Worm (Caenorhabditis elegans) whole organism, L2 larva: ENCODE data around the gene Y56A3A.41.

Experiments
- C34F6.9 ChIP-seq: fragments of 150-350 bp; optimal IDR thresholded peaks from 2 replicates; lab custom pipeline; 2014; ENCODE audit warnings: missing biosample characterization, missing genetic modification characterization
- F13H6.1 ChIP-seq: sonication (generic microtip); optimal IDR thresholded peaks from 2 replicates; lab custom pipeline; 2016; ENCODE audit warnings: missing genetic modification characterization, missing compliant biosample characterization
- R02D3.7 ChIP-seq: fragments of 150-350 bp; optimal IDR thresholded peaks from 2 replicates; lab custom pipeline; 2014; ENCODE audit warnings: missing biosample characterization, missing genetic modification characterization
- Y55F3AM.14 ChIP-seq: fragments of 200-800 bp; sonication (Bioruptor generic); optimal IDR thresholded peaks from 2 replicates; lab custom pipeline; 2018; ENCODE audit warnings: mild to moderate bottlenecking, missing genetic modification characterization, missing compliant biosample characterization
- ZK546.5 ChIP-seq: sonication (generic microtip); optimal IDR thresholded peaks from 2 replicates; lab custom pipeline; 2017; ENCODE audit warnings: missing biosample characterization, missing genetic modification characterization
- aly-2 ChIP-seq: fragments of 150-350 bp; optimal IDR thresholded peaks from 2 replicates; lab custom pipeline; 2014; ENCODE audit warnings: missing biosample characterization, missing genetic modification characterization
- ama-1 ChIP-seq: fragments of 150-350 bp; optimal IDR thresholded peaks from 2 replicates; lab custom pipeline; 2018; ENCODE audit warnings: inconsistent platforms
- blmp-1 ChIP-seq: sonication (generic microtip); optimal IDR thresholded peaks from 2 replicates; lab custom pipeline; 2017; ENCODE audit warnings: missing genetic modification characterization, mild to moderate bottlenecking, missing compliant biosample characterization, antibody characterized with exemption, moderate library complexity; ENCODE audit not compliant: insufficient read depth
- crh-2 ChIP-seq: sonication (generic microtip); optimal IDR thresholded peaks from 2 replicates; lab custom pipeline; 2017; ENCODE audit warnings: missing biosample characterization, missing genetic modification characterization
- dmd-4 ChIP-seq: sonication (generic microtip); optimal IDR thresholded peaks from 2 replicates; lab custom pipeline; 2017; ENCODE audit warnings: missing biosample characterization, missing genetic modification characterization
- egl-27 ChIP-seq: sonication (generic microtip); optimal IDR thresholded peaks from 3 replicates; lab custom pipeline; 2017; ENCODE audit warnings: missing biosample characterization, missing genetic modification reagents, missing genetic modification characterization
- elt-1 ChIP-seq: fragments of 150-350 bp; optimal IDR thresholded peaks from 2 replicates; lab custom pipeline; 2014; ENCODE audit warnings: missing biosample characterization, missing genetic modification characterization
- elt-3 ChIP-seq: sonication (generic microtip); optimal IDR thresholded peaks from 2 replicates; lab custom pipeline; 2017; ENCODE audit warnings: missing biosample characterization, missing genetic modification characterization
- fos-1 ChIP-seq: fragments of 150-350 bp; optimal IDR thresholded peaks from 2 replicates; lab custom pipeline; 2014; ENCODE audit warnings: missing biosample characterization, missing genetic modification characterization
- lin-11 ChIP-seq: fragments of 150-350 bp; sonication (generic microtip); optimal IDR thresholded peaks from 2 replicates; lab custom pipeline; 2014; ENCODE audit warnings: missing biosample characterization, missing genetic modification characterization, inconsistent platforms, mixed read lengths
- lin-39 ChIP-seq: fragments of 150-350 bp; optimal IDR thresholded peaks from 2 replicates; lab custom pipeline; 2014; ENCODE audit warnings: missing biosample characterization, missing genetic modification reagents, missing genetic modification characterization
- lsy-2 ChIP-seq, 2 experiments: fragments of 150-350 bp in 1 of 2; sonication (generic microtip) in 1 of 2; optimal IDR thresholded peaks; 2 replicates each; lab custom pipeline; 2014 to 2017; ENCODE audit warnings: missing biosample characterization in 2 of 2, missing genetic modification characterization in 2 of 2
- mab-5 ChIP-seq: fragments of 150-350 bp; optimal IDR thresholded peaks from 2 replicates; lab custom pipeline; 2014; ENCODE audit warnings: missing biosample characterization, missing genetic modification characterization
- mdl-1 ChIP-seq, 2 experiments: fragments of 150-350 bp in 1 of 2; sonication (generic microtip) in 1 of 2; optimal IDR thresholded peaks; 2 replicates each; lab custom pipeline; 2017; ENCODE audit warnings: missing biosample characterization in 2 of 2, missing genetic modification characterization in 2 of 2
- nhr-12 ChIP-seq: fragments of 150-350 bp; optimal IDR thresholded peaks from 2 replicates; lab custom pipeline; 2014; ENCODE audit warnings: missing biosample characterization, missing genetic modification characterization
- nhr-129 ChIP-seq: fragments of 150-350 bp; optimal IDR thresholded peaks from 2 replicates; lab custom pipeline; 2014; ENCODE audit warnings: missing biosample characterization, missing genetic modification characterization
- nhr-23 ChIP-seq: fragments of 150-350 bp; optimal IDR thresholded peaks from 2 replicates; lab custom pipeline; 2014; ENCODE audit warnings: missing biosample characterization, missing genetic modification reagents, missing genetic modification characterization
- nhr-237 ChIP-seq: fragments of 150-350 bp; optimal IDR thresholded peaks from 2 replicates; lab custom pipeline; 2014; ENCODE audit warnings: missing biosample characterization, missing genetic modification characterization
- nhr-25 ChIP-seq: fragments of 150-350 bp; sonication (generic microtip); optimal IDR thresholded peaks from 3 replicates; lab custom pipeline; 2014; ENCODE audit warnings: missing biosample characterization, missing genetic modification characterization
- nhr-6 ChIP-seq: fragments of 150-350 bp; optimal IDR thresholded peaks from 2 replicates; lab custom pipeline; 2014; ENCODE audit warnings: missing biosample characterization, missing genetic modification characterization
- nhr-77 ChIP-seq: fragments of 150-350 bp; optimal IDR thresholded peaks from 2 replicates; lab custom pipeline; 2014; ENCODE audit warnings: missing biosample characterization, missing genetic modification characterization
- peb-1 ChIP-seq: fragments of 150-350 bp; optimal IDR thresholded peaks from 2 replicates; lab custom pipeline; 2014; ENCODE audit warnings: missing biosample characterization, missing genetic modification characterization
- sem-4 ChIP-seq: fragments of 150-350 bp; optimal IDR thresholded peaks from 2 replicates; lab custom pipeline; 2014; ENCODE audit warnings: missing biosample characterization, missing genetic modification reagents, missing genetic modification characterization
- skn-1 ChIP-seq: sonication (generic microtip); optimal IDR thresholded peaks from 2 replicates; lab custom pipeline; 2017; ENCODE audit warnings: missing biosample characterization, missing genetic modification characterization
- snpc-4 ChIP-seq: fragments of 150-350 bp; optimal IDR thresholded peaks from 2 replicates; lab custom pipeline; 2014; ENCODE audit warnings: missing biosample characterization, missing genetic modification characterization
- unc-39 ChIP-seq: fragments of 150-350 bp; optimal IDR thresholded peaks from 2 replicates; lab custom pipeline; 2014; ENCODE audit warnings: missing biosample characterization, missing genetic modification characterization
- unc-55 ChIP-seq: fragments of 150-350 bp; sonication (generic microtip); optimal IDR thresholded peaks from 3 replicates; lab custom pipeline; 2014; ENCODE audit warnings: missing biosample characterization, missing genetic modification reagents, missing genetic modification characterization
- ztf-1 ChIP-seq: fragments of 200-800 bp; sonication (Bioruptor generic); conservative IDR thresholded peaks from 2 replicates; pipeline ENCODE4 v1.3.6; 2022; ENCODE audit warnings: missing genetic modification characterization, missing compliant biosample characterization
- ztf-4 ChIP-seq: fragments of 150-350 bp; optimal IDR thresholded peaks from 2 replicates; lab custom pipeline; 2014; ENCODE audit warnings: missing biosample characterization, missing genetic modification characterization

Y56A3A.41 gene

DNA sequence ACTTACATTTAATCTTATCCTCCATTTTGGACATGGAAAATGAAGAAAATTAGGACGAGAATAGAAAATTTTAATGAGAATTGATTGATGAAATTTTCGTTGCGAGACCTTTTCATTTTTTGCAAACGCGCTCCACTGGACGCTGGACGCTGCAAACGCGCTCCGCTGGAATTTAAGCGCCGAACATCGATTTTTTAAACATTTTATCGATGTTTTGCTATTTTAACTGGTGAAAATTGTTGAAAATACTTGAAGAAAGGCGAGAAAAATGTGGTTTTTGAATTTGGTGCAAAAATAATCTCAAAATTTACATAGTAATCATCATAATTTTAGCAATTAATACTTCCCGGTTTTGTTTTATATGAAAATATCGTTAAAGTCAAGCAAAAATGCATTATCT, at the start of gene Y56A3A.41:
Gene Y56A3A.41, minus strand, starts transcription at position 101 of the 400 bp plus-strand sequence.
- no peak for TF ChIP-seq ZK546.5 (tag; lab: Kevin White, UChicago)
- TF ChIP-seq R02D3.7 (tag; lab: Kevin White, UChicago) = no peak
- TF ChIP-seq mab-5 (tag; lab: Kevin White, UChicago) = no peak
- no peak for TF ChIP-seq snpc-4
- no peak for TF ChIP-seq blmp-1 (tag; lab: Kevin White, UChicago)
- no peak for TF ChIP-seq nhr-237
- no peak for TF ChIP-seq mdl-1 (tag; optimal IDR thresholded peaks at IDR 0.05; lab: Kevin White, UChicago)
- TF ChIP-seq aly-2 (tag; lab: Kevin White, UChicago) = no peak
- TF ChIP-seq skn-1 (tag; lab: Kevin White, UChicago) = no peak
- TF ChIP-seq unc-55 = no peak
- TF ChIP-seq, all 48 proteins: peak for 0

DNA sequence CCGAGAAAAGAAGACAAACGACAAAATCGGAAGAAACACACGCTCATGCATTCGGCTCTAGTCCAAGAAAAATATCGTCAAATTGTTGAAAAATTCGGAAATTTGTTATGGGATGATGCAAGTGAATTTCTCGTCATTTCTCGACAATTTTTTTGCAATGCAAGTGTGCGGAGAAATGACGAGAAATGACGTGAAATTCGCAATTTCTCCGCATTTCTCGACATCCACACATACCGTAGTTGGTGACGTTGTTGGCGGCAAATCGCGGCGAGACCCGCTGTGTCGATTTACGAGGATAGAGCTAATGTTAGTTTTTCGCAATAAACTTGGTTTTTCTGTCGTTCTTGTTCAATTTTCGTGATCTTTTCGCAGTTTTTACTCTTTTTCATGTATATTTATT, 46.4 kb upstream of the Y56A3A.41 start:
- TF ChIP-seq lsy-2 (tag; optimal IDR thresholded peaks at IDR 0.05; lab: Kevin White, UChicago) = peak in 1 of 2 experiments; percentile 18

DNA sequence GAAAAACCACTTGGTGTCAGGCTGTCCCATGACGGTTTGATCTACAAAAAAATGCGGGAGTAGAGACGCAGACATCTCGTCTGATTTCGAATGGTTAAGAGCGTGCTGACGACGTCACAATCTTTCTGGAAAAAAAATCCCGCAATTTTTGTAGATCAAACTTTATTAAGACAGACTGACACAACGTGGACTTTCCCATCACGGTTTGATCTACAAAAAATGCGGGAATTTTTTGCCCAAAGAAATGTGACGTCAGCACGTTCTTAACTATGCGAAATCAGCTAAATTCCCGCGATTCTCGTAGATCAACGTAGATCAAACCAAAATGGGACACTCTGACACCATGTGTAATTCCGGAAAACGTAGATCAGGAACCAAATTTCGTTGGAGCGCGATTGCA, 45.7 kb upstream of the Y56A3A.41 start:
- no peak for TF ChIP-seq Y55F3AM.14 (GFP tag; lab: Kevin White, UChicago)
- TF ChIP-seq nhr-129 = no peak
- TF ChIP-seq snpc-4 = no peak
- TF ChIP-seq mdl-1 (tag; optimal IDR thresholded peaks at IDR 0.05; lab: Kevin White, UChicago) = no peak
- TF ChIP-seq nhr-77 (tag; lab: Kevin White, UChicago) = no peak
- TF ChIP-seq nhr-12 (tag; lab: Kevin White, UChicago) = no peak
- no peak for TF ChIP-seq nhr-23 (tag; lab: Kevin White, UChicago)
- TF ChIP-seq ztf-1 = no peak
- no peak for TF ChIP-seq nhr-25 (tag; lab: Kevin White, UChicago)
- no peak for TF ChIP-seq lsy-2 (tag; optimal IDR thresholded peaks at IDR 0.05; lab: Kevin White, UChicago)
- TF ChIP-seq F13H6.1 (tag; lab: Kevin White, UChicago) = no peak
- no peak for TF ChIP-seq dmd-4 (tag; lab: Kevin White, UChicago)
- no peak for TF ChIP-seq ama-1 (lab: Kevin White, UChicago)
- TF ChIP-seq skn-1 (tag; lab: Kevin White, UChicago) = no peak
- no peak for TF ChIP-seq elt-3
- TF ChIP-seq sem-4 (tag; lab: Kevin White, UChicago) = no peak
- TF ChIP-seq, all 48 proteins: peak for 0

DNA sequence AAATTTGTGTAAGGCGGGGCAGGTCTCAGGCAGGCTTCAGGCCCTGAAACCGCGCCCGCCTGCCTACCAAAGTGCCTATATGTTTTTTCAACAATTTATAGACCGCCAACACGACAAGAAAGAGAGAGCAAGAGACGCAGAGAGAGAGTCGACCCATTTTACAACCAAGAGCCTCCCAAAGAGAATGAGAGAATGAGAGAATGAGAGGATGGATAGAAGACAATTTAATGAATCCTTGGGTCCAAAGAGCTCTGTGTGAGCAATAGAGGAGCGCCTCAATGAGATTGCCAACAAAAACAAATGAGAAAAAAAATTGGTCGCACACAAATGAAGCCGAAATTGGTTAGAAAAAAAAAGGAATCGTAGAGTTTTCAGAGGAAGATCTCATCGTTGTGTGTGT, 45.1 kb upstream of the Y56A3A.41 start:
- TF ChIP-seq unc-55 = peak; percentile 5
- TF ChIP-seq C34F6.9 (tag; lab: Kevin White, UChicago) = peak; percentile 14
- TF ChIP-seq crh-2 (tag; lab: Kevin White, UChicago) = peak; percentile 19
- TF ChIP-seq nhr-129 = peak; percentile 13
- no peak for TF ChIP-seq nhr-23 (tag; lab: Kevin White, UChicago)
- no peak for TF ChIP-seq lin-39 (tag; lab: Kevin White, UChicago)
- peak; percentile 16 for TF ChIP-seq sem-4 (tag; lab: Kevin White, UChicago)
- TF ChIP-seq skn-1 (tag; lab: Kevin White, UChicago) = no peak
- TF ChIP-seq lsy-2 (tag; optimal IDR thresholded peaks at IDR 0.05; lab: Kevin White, UChicago) = peak in 1 of 2 experiments; percentile 38

DNA sequence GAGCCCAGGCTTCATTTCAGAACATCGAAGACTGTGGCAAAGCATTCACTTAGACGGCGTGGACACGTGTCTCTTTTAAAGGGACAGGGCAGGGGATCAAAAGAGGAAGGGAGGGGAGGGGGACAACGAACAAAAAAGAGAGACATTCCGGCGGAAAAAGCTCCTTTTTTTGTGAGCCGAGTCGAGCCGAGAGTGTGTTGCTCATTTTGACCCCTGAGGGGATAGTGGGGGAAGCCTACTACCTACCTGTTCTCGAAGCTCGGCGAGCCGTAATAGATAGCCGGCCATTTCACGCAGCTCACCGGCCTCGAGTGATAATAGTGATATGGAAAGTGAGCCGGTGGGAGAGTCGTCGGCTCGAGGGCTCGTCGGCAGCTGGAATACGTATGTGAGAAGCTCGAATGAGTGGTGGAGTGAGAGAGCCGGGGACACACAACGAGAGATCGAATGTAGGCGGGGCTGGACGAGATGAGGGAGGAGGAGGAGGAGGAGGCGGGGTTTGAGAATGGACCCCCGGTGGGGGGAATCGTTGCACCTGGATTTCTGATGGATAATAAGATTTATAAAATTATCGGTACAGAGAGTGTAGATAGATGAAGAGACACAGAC, 43.9 kb upstream of the Y56A3A.41 start:
- TF ChIP-seq F13H6.1 (tag; lab: Kevin White, UChicago) (peak; percentile 14), nhr-6 (tag; lab: Kevin White, UChicago) (no peak), unc-55 (no peak), nhr-23 (tag; lab: Kevin White, UChicago) (no peak)

DNA sequence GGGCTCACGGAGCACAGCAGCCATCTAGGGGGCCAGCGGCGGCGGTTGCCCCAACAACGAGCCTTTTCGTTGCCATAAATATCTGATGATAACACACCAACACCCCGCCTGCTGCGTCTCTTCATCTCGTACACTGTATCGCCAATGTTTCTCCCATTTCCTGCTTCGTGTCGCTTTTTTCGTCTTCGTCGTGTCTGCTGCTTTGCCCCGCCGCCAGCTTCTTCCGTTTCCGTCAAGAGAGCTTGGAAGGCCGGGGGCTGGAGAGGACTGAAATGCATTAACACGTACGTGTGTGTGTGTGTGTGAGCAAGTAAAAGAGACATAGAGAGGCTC, 43.1 kb upstream of the Y56A3A.41 start:
- peak; percentile 58 for TF ChIP-seq F13H6.1 (tag; lab: Kevin White, UChicago)
- TF ChIP-seq C34F6.9 (tag; lab: Kevin White, UChicago) = peak; percentile 36
- no peak for TF ChIP-seq ztf-4 (tag; lab: Kevin White, UChicago)
- TF ChIP-seq peb-1 = no peak
- no peak for TF ChIP-seq nhr-6 (tag; lab: Kevin White, UChicago)
- TF ChIP-seq unc-39 = no peak
- TF ChIP-seq unc-55 = peak; percentile 22
- no peak for TF ChIP-seq egl-27 (tag; lab: Kevin White, UChicago)
- TF ChIP-seq lsy-2 (tag; optimal IDR thresholded peaks at IDR 0.05; lab: Kevin White, UChicago) = peak in 1 of 2 experiments; percentile 20
- peak; percentile 17 for TF ChIP-seq sem-4 (tag; lab: Kevin White, UChicago)
- TF ChIP-seq fos-1 (tag; lab: Kevin White, UChicago) = no peak
- TF ChIP-seq elt-1 (tag; lab: Kevin White, UChicago) = no peak
- peak; percentile 11 for TF ChIP-seq snpc-4
- peak; percentile 9 for TF ChIP-seq crh-2 (tag; lab: Kevin White, UChicago)
- TF ChIP-seq lin-11 (tag; lab: Kevin White, UChicago) = peak; percentile 14
